Worm (Caenorhabditis elegans): ENCODE measurements around the gene C50E3.15.

Gene C50E3.15

DNA sequence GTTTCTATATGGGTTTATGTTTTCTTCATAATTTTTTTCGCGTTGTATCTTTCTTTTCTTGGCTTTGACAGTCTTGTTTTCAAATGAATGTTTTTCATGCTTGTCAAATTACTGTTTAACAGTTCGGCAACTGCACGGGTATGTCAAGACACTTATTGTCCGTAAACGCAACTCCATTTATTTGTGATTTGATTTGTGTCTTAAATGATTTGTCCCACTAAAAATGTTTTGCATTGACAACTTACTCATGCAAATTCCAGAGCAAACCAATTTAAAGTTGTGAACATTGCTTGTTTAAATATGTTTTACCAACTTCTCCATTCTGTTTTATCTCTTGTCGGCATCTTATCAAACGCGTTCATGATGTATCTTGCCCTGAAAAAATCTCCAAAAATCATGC lies 13.5 kb downstream of the C50E3.15 start, which contains the start of gene srd-25:
Gene srd-25 (plus strand): TSS at position 301 of the 400 bp plus-strand sequence.
- TF ChIP-seq ceh-18 (tag; optimal IDR thresholded peaks at IDR 0.05) (no peak), ceh-2 (tag; optimal IDR thresholded peaks at IDR 0.05) (no peak), ztf-16 (tag; optimal IDR thresholded peaks at IDR 0.05) (no peak), ceh-45 (GFP tag; IDR thresholded peaks at IDR 0.05) (no peak), hlh-6 (tag; optimal IDR thresholded peaks at IDR 0.05) (no peak), pat-9 (tag; optimal IDR thresholded peaks at IDR 0.05) (no peak), Y22D7AL.16 (tag; optimal IDR thresholded peaks at IDR 0.05) (no peak), ceh-22 (tag; optimal IDR thresholded peaks at IDR 0.05) (no peak), lim-6 (tag; optimal IDR thresholded peaks at IDR 0.05) (no peak), hlh-30 (tag; optimal IDR thresholded peaks at IDR 0.05; ENCODE audit: insufficient read depth) (no peak), ceh-19 (GFP tag; optimal IDR thresholded peaks at IDR 0.05) (no peak), hlh-13 (GFP tag; optimal IDR thresholded peaks at IDR 0.05) (no peak), sox-4 (tag; optimal IDR thresholded peaks at IDR 0.05) (no peak), pag-3 (tag; optimal IDR thresholded peaks at IDR 0.05; ENCODE audit: borderline replicate concordance) (no peak), tbx-2 (tag; optimal IDR thresholded peaks at IDR 0.05) (no peak)

- TF ChIP-seq pha-2 (tag; optimal IDR thresholded peaks at IDR 0.05) = no peak
- no peak for TF ChIP-seq eyg-1 (tag; optimal IDR thresholded peaks at IDR 0.05)
- TF ChIP-seq nhr-232 (tag; optimal IDR thresholded peaks at IDR 0.05) = no peak
- TF ChIP-seq ceh-22 (tag; optimal IDR thresholded peaks at IDR 0.05) = no peak
- TF ChIP-seq ceh-2 (tag; optimal IDR thresholded peaks at IDR 0.05) = no peak
- TF ChIP-seq lim-6 (tag; optimal IDR thresholded peaks at IDR 0.05) = no peak
- TF ChIP-seq ceh-6 (GFP tag; optimal IDR thresholded peaks at IDR 0.05) = no peak
- TF ChIP-seq nfya-1 (tag; optimal IDR thresholded peaks at IDR 0.05) = no peak
- no peak for TF ChIP-seq pax-1 (tag; optimal IDR thresholded peaks at IDR 0.05)
- no peak for TF ChIP-seq npax-4 (tag; optimal IDR thresholded peaks at IDR 0.05)
- TF ChIP-seq sox-2 (GFP tag; IDR thresholded peaks at IDR 0.05) = no peak
- TF ChIP-seq ama-1 (optimal IDR thresholded peaks at IDR 0.05) = no peak
- TF ChIP-seq syd-9 (tag; optimal IDR thresholded peaks at IDR 0.05) = no peak
- TF ChIP-seq ceh-30 (tag; optimal IDR thresholded peaks at IDR 0.05) = no peak
- TF ChIP-seq hlh-8 (tag; optimal IDR thresholded peaks at IDR 0.05) = no peak
- no peak for TF ChIP-seq odd-2 (tag; optimal IDR thresholded peaks at IDR 0.05)
- no peak for TF ChIP-seq ceh-14 (tag; optimal IDR thresholded peaks at IDR 0.05)
Observed at ce11 chrV:7634657-7635056, 16.4 kb downstream of the C50E3.15 start, which contains the start of gene srd-31. Gene srd-31, minus strand, starts transcription at chrV:7634757.

- TF ChIP-seq ceh-6 (GFP tag; optimal IDR thresholded peaks at IDR 0.05) = no peak
- no peak for TF ChIP-seq fax-1 (tag; optimal IDR thresholded peaks at IDR 0.05)
- no peak for TF ChIP-seq Y22D7AL.16 (tag; optimal IDR thresholded peaks at IDR 0.05)
- TF ChIP-seq lin-11 (tag; optimal IDR thresholded peaks at IDR 0.05) = no peak
- TF ChIP-seq fkh-10 (GFP tag; optimal IDR thresholded peaks at IDR 0.05) = no peak
- no peak for TF ChIP-seq zip-5 (tag; optimal IDR thresholded peaks at IDR 0.05)
- TF ChIP-seq tbx-7 (tag; optimal IDR thresholded peaks at IDR 0.05) = no peak
- no peak for TF ChIP-seq unc-55 (GFP tag; optimal IDR thresholded peaks at IDR 0.05)
- no peak for TF ChIP-seq ceh-2 (tag; optimal IDR thresholded peaks at IDR 0.05)
- TF ChIP-seq hlh-6 (tag; optimal IDR thresholded peaks at IDR 0.05) = no peak
- no peak for TF ChIP-seq odd-2 (tag; optimal IDR thresholded peaks at IDR 0.05)
- no peak for TF ChIP-seq C38D4.7 (GFP tag; optimal IDR thresholded peaks at IDR 0.05)
- no peak for TF ChIP-seq lim-6 (tag; optimal IDR thresholded peaks at IDR 0.05)
- no peak for TF ChIP-seq unc-86 (tag; optimal IDR thresholded peaks at IDR 0.05)
- no peak for TF ChIP-seq K02D7.2 (tag; optimal IDR thresholded peaks at IDR 0.05)
- no peak for TF ChIP-seq ama-1 (optimal IDR thresholded peaks at IDR 0.05)
- no peak for TF ChIP-seq ceh-19 (GFP tag; optimal IDR thresholded peaks at IDR 0.05)
- TF ChIP-seq ceh-24 (tag; optimal IDR thresholded peaks at IDR 0.05) = no peak
- TF ChIP-seq tbx-2 (tag; optimal IDR thresholded peaks at IDR 0.05) = no peak
Observed at ce11 chrV:7635469-7635868, 17.3 kb downstream of the C50E3.15 start, which contains the start of gene srd-29. Gene srd-29, plus strand, starts transcription at chrV:7635769.
